Worm (Caenorhabditis elegans): ENCODE measurements around the gene F18A11.5.

- no peak for TF ChIP-seq flt-1 (GFP tag; IDR thresholded peaks at IDR 0.05)
- no peak for TF ChIP-seq hnd-1 (tag; optimal IDR thresholded peaks at IDR 0.05)
- no peak for TF ChIP-seq ets-7 (tag; optimal IDR thresholded peaks at IDR 0.05)
- no peak for TF ChIP-seq tbx-37 (GFP tag; conservative IDR thresholded peaks at IDR 0.05)
Measured at ce11 chrII:13013966-13014365, at the start of gene F18A11.5.

All from whole organism, early embryonic.